Fruit fly (Drosophila melanogaster): Measurements from ENCODE around the gene CG9541.

The CG9541 gene

dm6 chr2L:8997285-8997684, 22.1 kb upstream of the CG9541 start, which contains the start of the genes alien and CG18661 (continued):
- peak; percentile 85 for TF ChIP-seq peb (GFP tag; IDR thresholded peaks at IDR 0.05)
- peak; percentile 43; the same call in 1 of the 2 replicates for TF ChIP-seq inv (GFP tag; IDR thresholded peaks at IDR 0.05; ENCODE audit: partially characterized antibody)
- TF ChIP-seq az2 (GFP tag; optimal IDR thresholded peaks at IDR 0.05): peak; percentile 65
- TF ChIP-seq CG4617 (GFP tag; optimal IDR thresholded peaks at IDR 0.05; ENCODE audit: borderline replicate concordance): peak; percentile 80
- TF ChIP-seq CG2678 (tag; optimal IDR thresholded peaks at IDR 0.05): peak; percentile 61
- no peak for TF ChIP-seq lov (optimal IDR thresholded peaks at IDR 0.05)
- peak; percentile 85 for TF ChIP-seq lov (GFP tag; IDR thresholded peaks at IDR 0.05)
- peak; percentile 94 for TF ChIP-seq Sox102F (GFP tag; optimal IDR thresholded peaks at IDR 0.05)
- TF ChIP-seq gfzf (GFP tag; optimal IDR thresholded peaks at IDR 0.05): peak; percentile 88
- TF ChIP-seq CG12769 (tag; optimal IDR thresholded peaks at IDR 0.05): peak; percentile 84
- TF ChIP-seq CG12236 (GFP tag; optimal IDR thresholded peaks at IDR 0.05): peak; percentile 60
- TF ChIP-seq CG15696 (tag; optimal IDR thresholded peaks at IDR 0.05): peak; percentile 77
- 0 out of 2 replicates have a peak, but pooled peaks have one; percentile 6 for TF ChIP-seq Doc2 (GFP tag; IDR thresholded peaks at IDR 0.05)
- peak; percentile 83 for TF ChIP-seq pho (GFP tag; optimal IDR thresholded peaks at IDR 0.05)
- TF ChIP-seq grau (tag; optimal IDR thresholded peaks at IDR 0.05): peak; percentile 65
- peak; percentile 48 for TF ChIP-seq CG11723 (GFP tag; optimal IDR thresholded peaks at IDR 0.05)
- peak; percentile 91 for TF ChIP-seq ap (GFP tag; IDR thresholded peaks at IDR 0.05)
- peak; percentile 85 for TF ChIP-seq CHES-1-like (GFP tag; optimal IDR thresholded peaks at IDR 0.05)
- no peak for TF ChIP-seq CG31365 (tag; optimal IDR thresholded peaks at IDR 0.05)
- TF ChIP-seq nom (GFP tag; optimal IDR thresholded peaks at IDR 0.05): no peak
- peak; percentile 80 for TF ChIP-seq CG9797 (GFP tag; optimal IDR thresholded peaks at IDR 0.05)
- TF ChIP-seq CG5180 (GFP tag; optimal IDR thresholded peaks at IDR 0.05): no peak
- peak; percentile 88 for TF ChIP-seq ase (GFP tag; IDR thresholded peaks at IDR 0.05)
- TF ChIP-seq CG1792 (GFP tag; optimal IDR thresholded peaks at IDR 0.05): peak; percentile 57
- peak; percentile 92 for TF ChIP-seq dmrt11E (tag; optimal IDR thresholded peaks at IDR 0.05)
- peak; percentile 92 for TF ChIP-seq vvl (GFP tag; IDR thresholded peaks at IDR 0.05)
- peak; percentile 34 for TF ChIP-seq CG17385 (GFP tag; optimal IDR thresholded peaks at IDR 0.05)
- peak; percentile 70 for TF ChIP-seq unpg (GFP tag; optimal IDR thresholded peaks at IDR 0.05)
- peak; percentile 72 for TF ChIP-seq PHDP (tag; optimal IDR thresholded peaks at IDR 0.05)
- TF ChIP-seq CG9876 (GFP tag; optimal IDR thresholded peaks at IDR 0.05): peak; percentile 77
- TF ChIP-seq CG6654 (GFP tag; optimal IDR thresholded peaks at IDR 0.05): no peak
- peak; percentile 81 for TF ChIP-seq ssp (GFP tag; IDR thresholded peaks at IDR 0.05)
- peak; percentile 97 for TF ChIP-seq jigr1 (GFP tag; IDR thresholded peaks at IDR 0.05)
- TF ChIP-seq Rfx (GFP tag; IDR thresholded peaks at IDR 0.05): peak; percentile 96
- peak; percentile 79 for TF ChIP-seq Rx (GFP tag; IDR thresholded peaks at IDR 0.05)
- peak; percentile 86 for TF ChIP-seq gcm2 (GFP tag; optimal IDR thresholded peaks at IDR 0.05)
- peak; percentile 44 for TF ChIP-seq Dp (GFP tag; optimal IDR thresholded peaks at IDR 0.05)
- TF ChIP-seq Six4 (GFP tag; optimal IDR thresholded peaks at IDR 0.05): peak; percentile 45
- peak; percentile 92 for TF ChIP-seq Gug (GFP tag; IDR thresholded peaks at IDR 0.05)
- TF ChIP-seq maf-S (GFP tag; optimal IDR thresholded peaks at IDR 0.05): peak; percentile 93
- peak; percentile 94 for TF ChIP-seq CG11456 (GFP tag; IDR thresholded peaks at IDR 0.05)
- TF ChIP-seq Atf6 (GFP tag; IDR thresholded peaks at IDR 0.05): peak; percentile 87
- TF ChIP-seq CG7372 (GFP tag; IDR thresholded peaks at IDR 0.05): peak; percentile 96
- peak; percentile 98 for TF ChIP-seq CG3847 (GFP tag; IDR thresholded peaks at IDR 0.05)
- peak; percentile 9 for TF ChIP-seq CG17802 (tag; optimal IDR thresholded peaks at IDR 0.05)
- peak; percentile 15 for TF ChIP-seq CG15073 (GFP tag; optimal IDR thresholded peaks at IDR 0.05)
- TF ChIP-seq CG13296 (GFP tag; optimal IDR thresholded peaks at IDR 0.05): peak; percentile 0
- no peak for TF ChIP-seq Dfd (GFP tag; optimal IDR thresholded peaks at IDR 0.05)
- TF ChIP-seq CG16863 (GFP tag; optimal IDR thresholded peaks at IDR 0.05): peak; percentile 40
- peak; percentile 70 for TF ChIP-seq CG2712 (tag; optimal IDR thresholded peaks at IDR 0.05)
- TF ChIP-seq Hmx (GFP tag; optimal IDR thresholded peaks at IDR 0.05): peak; percentile 84
- peak; percentile 98 for TF ChIP-seq Ets65A (GFP tag)

Data from whole organism, embryonic.